Fruit fly (Drosophila melanogaster) whole organism: ENCODE results near the gene CG14227.

ENCODE experiments used
- CG8478 ChIP-seq: fragments of >200 bp; optimal IDR thresholded peaks from 2 replicates; lab custom pipeline; 2018; ENCODE audit warnings: inconsistent platforms
- pan ChIP-seq: fragments of >200 bp; optimal IDR thresholded peaks from 2 replicates; lab custom pipeline; 2017
- psq ChIP-seq: fragments of >200 bp; optimal IDR thresholded peaks from 2 replicates; lab custom pipeline; 2017
- usp ChIP-seq: fragments of >200 bp; optimal IDR thresholded peaks from 2 replicates; lab custom pipeline; 2017; ENCODE audit warnings: missing biosample characterization, missing genetic modification characterization, mixed read lengths

dm6 chrX:19735270-19735669, 46.5 kb upstream of the CG14227 start, which contains the start of gene CG14234:
- no peak for TF ChIP-seq usp (GFP tag; lab: Kevin White, UChicago)
- TF ChIP-seq pan (lab: Kevin White, UChicago) = no peak
- TF ChIP-seq CG8478 (lab: Kevin White, UChicago) = no peak
- TF ChIP-seq psq (lab: Kevin White, UChicago) = no peak
